Fruit fly (Drosophila melanogaster) whole organism, prepupa: ENCODE data around the gene scat.

Experiments
- CG10669 ChIP-seq: fragments of 200-800 bp; sonication (Bioruptor generic); optimal IDR thresholded peaks from 3 replicates; lab custom pipeline; 2018; ENCODE audit warnings: missing biosample characterization, mild to moderate bottlenecking, missing genetic modification characterization, moderate library complexity
- CG11762 ChIP-seq: fragments of 200-800 bp; sonication (Bioruptor generic); optimal IDR thresholded peaks from 3 replicates; lab custom pipeline; 2016; ENCODE audit warnings: missing biosample characterization, missing genetic modification characterization; ENCODE audit not compliant: insufficient read depth
- CG15336 ChIP-seq: fragments of 200-800 bp; sonication (Bioruptor generic); IDR thresholded peaks from 2 replicates; pipeline ENCODE4 v1.3.6; 2022; ENCODE audit warnings: missing biosample characterization, missing genetic modification characterization
- Ets21C ChIP-seq: fragments of 200-800 bp; sonication (Bioruptor generic); optimal IDR thresholded peaks from 3 replicates; lab custom pipeline; 2016; ENCODE audit warnings: missing biosample characterization, missing genetic modification characterization
- Hr39 ChIP-seq: fragments of 200-800 bp; sonication (Bioruptor generic); optimal IDR thresholded peaks from 2 replicates; lab custom pipeline; 2016; ENCODE audit warnings: missing biosample characterization, missing genetic modification characterization
- Lpt ChIP-seq: fragments of 200-800 bp; sonication (Bioruptor generic); optimal IDR thresholded peaks from 3 replicates; lab custom pipeline; 2016; ENCODE audit warnings: missing biosample characterization, missing genetic modification characterization
- OdsH ChIP-seq: fragments of 200-800 bp; sonication (Bioruptor generic); optimal IDR thresholded peaks from 3 replicates; lab custom pipeline; 2016; ENCODE audit warnings: missing biosample characterization, missing genetic modification characterization
- achi ChIP-seq: fragments of 200-800 bp; sonication (Bioruptor generic); optimal IDR thresholded peaks from 3 replicates; lab custom pipeline; 2016; ENCODE audit warnings: missing biosample characterization, missing genetic modification characterization
- eg ChIP-seq: fragments of 200-800 bp; sonication (Bioruptor generic); IDR thresholded peaks from 3 replicates; pipeline ENCODE4 v1.3.6; 2022; ENCODE audit warnings: missing biosample characterization, missing genetic modification characterization

dm6 chr2L:9426534-9426933, 4.7 kb upstream of the scat start, which contains the start of gene Fbp2:
- TF ChIP-seq Lpt (GFP tag; lab: Kevin White, UChicago) (no peak), CG11762 (GFP tag; lab: Kevin White, UChicago) (no peak), achi (GFP tag; lab: Kevin White, UChicago) (no peak), Hr39 (GFP tag; lab: Kevin White, UChicago) (no peak), CG15336 (GFP tag; lab: Robert Waterston, UW) (no peak), CG10669 (GFP tag; lab: Kevin White, UChicago) (no peak), Ets21C (no peak), OdsH (no peak), eg (GFP tag; lab: Robert Waterston, UW) (no peak)
